Fruit fly (Drosophila melanogaster): ENCODE results near the gene CG7706.
A peak's percentile ranks its signal among the peaks of the same experiment; 100 is the strongest.

Gene CG7706

DNA sequence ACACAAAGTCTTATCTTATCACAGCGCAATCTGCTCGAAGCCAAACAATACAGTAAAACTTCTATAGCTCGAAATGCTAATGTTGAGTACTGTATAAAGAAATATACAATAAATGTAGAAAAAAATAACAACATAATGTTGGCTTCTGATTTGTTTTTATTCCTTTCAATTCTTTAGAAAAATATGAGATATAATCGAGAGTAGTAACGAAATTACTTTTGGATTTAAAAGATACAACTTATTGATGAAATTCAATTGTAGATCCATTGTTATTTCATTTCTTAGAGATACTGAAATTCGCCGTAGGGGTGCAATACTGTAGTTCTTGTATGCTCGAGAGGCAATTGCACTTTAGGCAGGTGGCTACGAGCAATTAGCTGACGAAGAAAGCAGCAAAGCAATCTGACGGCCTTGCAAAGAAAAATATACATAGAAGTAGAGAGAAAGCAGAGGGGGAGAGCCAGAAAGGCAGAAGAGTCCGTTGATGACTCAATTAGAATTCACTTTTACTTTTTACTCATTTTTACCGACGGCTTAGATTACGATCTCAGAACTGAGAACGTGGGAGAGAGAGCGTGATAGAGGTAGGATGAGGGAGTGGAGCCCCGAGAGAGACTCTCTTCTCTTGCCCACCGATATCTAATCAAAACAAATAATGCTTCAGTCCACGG lies 7.0 kb upstream of the CG7706 start (continued):
- TF ChIP-seq emc (GFP tag; optimal IDR thresholded peaks at IDR 0.05) (no peak), ind (GFP tag; optimal IDR thresholded peaks at IDR 0.05) (peak; percentile 69), CG13624 (GFP tag; optimal IDR thresholded peaks at IDR 0.05) (peak; percentile 65), CG18619 (GFP tag; optimal IDR thresholded peaks at IDR 0.05) (no peak), Taf1 (GFP tag; IDR thresholded peaks at IDR 0.05) (no peak), CG6254 (GFP tag; optimal IDR thresholded peaks at IDR 0.05) (no peak), wdn (GFP tag; IDR thresholded peaks at IDR 0.05) (0 out of 2 replicates have a peak, but pooled peaks have one; percentile 16), CG10654 (GFP tag; optimal IDR thresholded peaks at IDR 0.05) (no peak), CG15479 (GFP tag; optimal IDR thresholded peaks at IDR 0.05) (no peak), ham (GFP tag; IDR thresholded peaks at IDR 0.05) (no peak), bab2 (GFP tag; optimal IDR thresholded peaks at IDR 0.05) (peak; percentile 64), Sin3A (optimal IDR thresholded peaks at IDR 0.05) (no peak), CG9215 (GFP tag; IDR thresholded peaks at IDR 0.05) (no peak), CG17186 (GFP tag; optimal IDR thresholded peaks at IDR 0.05) (no peak), Ets97D (GFP tag; optimal IDR thresholded peaks at IDR 0.05) (no peak), Eip74EF (GFP tag; optimal IDR thresholded peaks at IDR 0.05) (peak in 1 of 2 experiments; percentile 84), gce (GFP tag; IDR thresholded peaks at IDR 0.05) (no peak), YL-1 (GFP tag; optimal IDR thresholded peaks at IDR 0.05) (no peak), CG7556 (GFP tag; optimal IDR thresholded peaks at IDR 0.05) (peak; percentile 68), CG14050 (GFP tag; IDR thresholded peaks at IDR 0.05) (no peak), disco-r (GFP tag; optimal IDR thresholded peaks at IDR 0.05) (no peak), CG17385 (GFP tag; optimal IDR thresholded peaks at IDR 0.05) (peak; percentile 40), cato (GFP tag; optimal IDR thresholded peaks at IDR 0.05; ENCODE audit: borderline replicate concordance) (no peak), hth (optimal IDR thresholded peaks at IDR 0.05) (no peak), stwl (tag; optimal IDR thresholded peaks at IDR 0.05) (no peak), NC2β (GFP tag; optimal IDR thresholded peaks at IDR 0.05) (no peak), sens-2 (GFP tag; IDR thresholded peaks at IDR 0.05) (no peak), CG4730 (GFP tag; IDR thresholded peaks at IDR 0.05) (no peak), CG5953 (GFP tag; IDR thresholded peaks at IDR 0.05) (no peak), lola (GFP tag; optimal IDR thresholded peaks at IDR 0.05) (peak in 1 of 3 experiments; percentile 67), cwo (GFP tag; optimal IDR thresholded peaks at IDR 0.05) (peak; percentile 32), CG10565 (GFP tag; optimal IDR thresholded peaks at IDR 0.05) (no peak), CG16815 (GFP tag; optimal IDR thresholded peaks at IDR 0.05) (peak; percentile 6), CG7987 (GFP tag; optimal IDR thresholded peaks at IDR 0.05) (no peak), tup (GFP tag; optimal IDR thresholded peaks at IDR 0.05) (no peak), tll (GFP tag; optimal IDR thresholded peaks at IDR 0.05) (no peak), CG10462 (GFP tag; optimal IDR thresholded peaks at IDR 0.05) (no peak), Usf (GFP tag; optimal IDR thresholded peaks at IDR 0.05) (no peak), grau (tag; optimal IDR thresholded peaks at IDR 0.05) (peak; percentile 93), aop (GFP tag; IDR thresholded peaks at IDR 0.05) (no peak), HHEX (GFP tag; optimal IDR thresholded peaks at IDR 0.05) (peak; percentile 45), dpn (GFP tag; optimal IDR thresholded peaks at IDR 0.05) (peak in 1 of 2 experiments; percentile 43), mld (GFP tag; IDR thresholded peaks at IDR 0.05; ENCODE audit: partially characterized antibody) (no peak), CG10543 (GFP tag; optimal IDR thresholded peaks at IDR 0.05) (no peak), Mad (GFP tag; optimal IDR thresholded peaks at IDR 0.05) (no peak), CG11247 (GFP tag; IDR thresholded peaks at IDR 0.05) (0 out of 2 replicates have a peak, but pooled peaks have one; percentile 17), salm (tag; optimal IDR thresholded peaks at IDR 0.05) (peak; percentile 51), B-H2 (GFP tag; optimal IDR thresholded peaks at IDR 0.05) (no peak), CG15601 (tag; optimal IDR thresholded peaks at IDR 0.05) (peak; percentile 44), CG11504 (tag; optimal IDR thresholded peaks at IDR 0.05) (peak; percentile 58)
